Worm (Caenorhabditis elegans) whole organism, L3 larva: ENCODE data around the gene sshk-1.

Source experiments
- R02D3.7 ChIP-seq: fragments of 150-350 bp; optimal IDR thresholded peaks from 2 replicates; lab custom pipeline; 2014; ENCODE audit warnings: missing biosample characterization, missing genetic modification characterization
- ceh-9 ChIP-seq: sonication (generic microtip); optimal IDR thresholded peaks from 2 replicates; lab custom pipeline; 2018; ENCODE audit warnings: missing biosample characterization, missing genetic modification characterization
- elt-2 ChIP-seq: sonication (generic microtip); optimal IDR thresholded peaks from 2 replicates; lab custom pipeline; 2016; ENCODE audit warnings: missing genetic modification reagents, mild to moderate bottlenecking, missing genetic modification characterization, missing compliant biosample characterization
- elt-3 ChIP-seq, 3 experiments: fragments of 150-350 bp in 1 of 3; sonication (generic microtip) in 2 of 3; optimal IDR thresholded peaks; 2 replicates in 2 of 3; 4 replicates in 1 of 3; lab custom pipeline; 2014 to 2017; ENCODE audit warnings: missing biosample characterization in 3 of 3, missing genetic modification characterization in 3 of 3
- hmg-11 ChIP-seq: sonication (generic microtip); optimal IDR thresholded peaks from 2 replicates; lab custom pipeline; 2016; ENCODE audit warnings: missing genetic modification characterization, missing compliant biosample characterization
- lin-39 ChIP-seq: fragments of 150-350 bp; optimal IDR thresholded peaks from 2 replicates; lab custom pipeline; 2018; ENCODE audit warnings: missing biosample characterization, missing genetic modification reagents, missing genetic modification characterization
- lsy-12 ChIP-seq: sonication (generic microtip); optimal IDR thresholded peaks from 2 replicates; lab custom pipeline; 2016; ENCODE audit warnings: mild to moderate bottlenecking, missing genetic modification characterization, missing compliant biosample characterization
- mml-1 ChIP-seq: fragments of 150-350 bp; sonication (generic microtip); optimal IDR thresholded peaks from 3 replicates; lab custom pipeline; 2014; ENCODE audit warnings: missing biosample characterization, missing genetic modification characterization
- nfya-1 ChIP-seq: sonication (generic microtip); optimal IDR thresholded peaks from 2 replicates; lab custom pipeline; 2017; ENCODE audit warnings: missing genetic modification characterization, mild to moderate bottlenecking, missing compliant biosample characterization, antibody characterized with exemption, moderate library complexity; ENCODE audit not compliant: insufficient read depth
- nhr-11 ChIP-seq: fragments of 150-350 bp; optimal IDR thresholded peaks from 2 replicates; lab custom pipeline; 2014; ENCODE audit warnings: missing biosample characterization, missing genetic modification characterization
- nhr-12 ChIP-seq: fragments of 150-350 bp; optimal IDR thresholded peaks from 2 replicates; lab custom pipeline; 2014; ENCODE audit warnings: missing biosample characterization, missing genetic modification characterization
- nhr-23 ChIP-seq: fragments of 150-350 bp; optimal IDR thresholded peaks from 2 replicates; lab custom pipeline; 2014; ENCODE audit warnings: missing biosample characterization, missing genetic modification reagents, missing genetic modification characterization
- nhr-25 ChIP-seq: sonication (generic microtip); optimal IDR thresholded peaks from 2 replicates; lab custom pipeline; 2017; ENCODE audit warnings: missing biosample characterization, missing genetic modification characterization
- nhr-28 ChIP-seq: fragments of 150-350 bp; optimal IDR thresholded peaks from 2 replicates; lab custom pipeline; 2014; ENCODE audit warnings: missing biosample characterization, missing genetic modification characterization
- nhr-43 ChIP-seq: sonication (generic microtip); optimal IDR thresholded peaks from 2 replicates; lab custom pipeline; 2016; ENCODE audit warnings: mild to moderate bottlenecking, missing genetic modification characterization, missing compliant biosample characterization; ENCODE audit not compliant: poor library complexity, severe bottlenecking
- nhr-76 ChIP-seq: fragments of 150-350 bp; sonication (generic microtip); optimal IDR thresholded peaks from 5 replicates; lab custom pipeline; 2014; ENCODE audit warnings: missing biosample characterization, missing genetic modification characterization
- nhr-77 ChIP-seq: fragments of 150-350 bp; optimal IDR thresholded peaks from 2 replicates; lab custom pipeline; 2014; ENCODE audit warnings: missing biosample characterization, missing genetic modification characterization
- pqm-1 ChIP-seq: fragments of 150-350 bp; optimal IDR thresholded peaks from 2 replicates; lab custom pipeline; 2017; ENCODE audit warnings: missing biosample characterization, missing genetic modification characterization, inconsistent platforms
- snpc-4 ChIP-seq: fragments of 150-350 bp; optimal IDR thresholded peaks from 2 replicates; lab custom pipeline; 2014; ENCODE audit warnings: missing biosample characterization, missing genetic modification characterization
- unc-39 ChIP-seq: sonication (generic microtip); optimal IDR thresholded peaks from 4 replicates; lab custom pipeline; 2017; ENCODE audit warnings: missing biosample characterization, missing genetic modification characterization
- ztf-11 ChIP-seq: fragments of 150-350 bp; optimal IDR thresholded peaks from 2 replicates; lab custom pipeline; 2014; ENCODE audit warnings: missing biosample characterization, missing genetic modification characterization
- ztf-4 ChIP-seq: fragments of 150-350 bp; optimal IDR thresholded peaks from 2 replicates; lab custom pipeline; 2014; ENCODE audit warnings: missing biosample characterization, missing genetic modification characterization

sshk-1 gene

ce11 chrV:20851847-20852386 lies 36.0 kb downstream of the sshk-1 start, which contains the start of gene ndua-1:
Gene ndua-1, minus strand, starts transcription at chrV:20851897.
- TF ChIP-seq snpc-4 (tag; lab: Kevin White, UChicago) (peak; percentile 45), unc-39 (tag; lab: Kevin White, UChicago) (no peak), hmg-11 (peak; percentile 85), ceh-9 (tag; lab: Kevin White, UChicago) (no peak), nhr-23 (tag; lab: Kevin White, UChicago) (peak; percentile 52), nhr-43 (tag; lab: Kevin White, UChicago) (peak; percentile 65), lin-39 (peak; percentile 13), ztf-11 (tag; lab: Kevin White, UChicago) (no peak), nfya-1 (tag; lab: Kevin White, UChicago) (peak; percentile 59)

ce11 chrV:20853581-20854161 lies 37.7 kb downstream of the sshk-1 start, which contains the start of gene F31D4.5:
Gene F31D4.5, plus strand, starts transcription at chrV:20854071.
- TF ChIP-seq nhr-12 (tag; lab: Kevin White, UChicago) (no peak), nfya-1 (tag; lab: Kevin White, UChicago) (no peak), nhr-77 (no peak), elt-2 (tag; lab: Kevin White, UChicago) (peak; percentile 44), elt-3 (tag; optimal IDR thresholded peaks at IDR 0.05; lab: Kevin White, UChicago) (no peak), mml-1 (tag; lab: Kevin White, UChicago) (no peak)

ce11 chrV:20861080-20861479 lies 45.1 kb downstream of the sshk-1 start, which contains the start of gene try-4:
Gene try-4, minus strand, starts transcription at chrV:20861153.
- TF ChIP-seq nhr-76 (tag; lab: Kevin White, UChicago) (no peak), lsy-12 (tag; lab: Kevin White, UChicago) (no peak), nhr-11 (tag; lab: Kevin White, UChicago) (no peak), nhr-25 (peak; percentile 55)
- TF ChIP-seq, all 47 proteins: peak for 1

- TF ChIP-seq ztf-4 (tag; lab: Kevin White, UChicago) (no peak), R02D3.7 (tag; lab: Kevin White, UChicago) (no peak), unc-39 (tag; lab: Kevin White, UChicago) (no peak), pqm-1 (tag; lab: Kevin White, UChicago) (no peak), nhr-28 (tag; lab: Kevin White, UChicago) (no peak), nhr-76 (tag; lab: Kevin White, UChicago) (no peak)
Measured at ce11 chrV:20862681-20863080, 46.7 kb downstream of the sshk-1 start, which contains the start of gene twk-35. Gene twk-35, plus strand, starts transcription at chrV:20862981.
